Worm (Caenorhabditis elegans): Measurements from ENCODE around the gene F52H3.11.

DNA sequence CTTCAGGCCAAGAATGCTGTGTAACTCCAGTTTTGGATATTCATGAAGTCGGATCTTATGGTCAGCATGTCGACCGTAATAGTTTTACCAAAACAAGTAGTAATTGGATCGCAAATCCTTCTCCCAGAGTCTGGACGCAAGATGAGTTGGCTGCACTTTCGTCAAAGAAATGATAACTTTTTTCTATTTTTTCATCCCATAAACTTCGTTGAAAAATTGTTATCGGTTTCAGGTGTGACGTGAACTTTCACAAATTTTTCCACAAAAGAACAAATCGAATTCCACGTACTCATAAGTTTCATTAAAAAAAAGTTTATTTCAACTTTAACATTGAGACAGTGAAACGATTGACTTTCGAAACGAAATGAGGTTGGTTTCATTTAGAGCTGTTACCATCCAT lies 37.0 kb downstream of the F52H3.11 start, which contains the start of gene ZK892.5:
- TF ChIP-seq pha-4 (tag; optimal IDR thresholded peaks at IDR 0.05) (no peak), nhr-28 (tag; optimal IDR thresholded peaks at IDR 0.05) (no peak), lsy-2 (tag; optimal IDR thresholded peaks at IDR 0.05) (no peak), mep-1 (tag; optimal IDR thresholded peaks at IDR 0.05) (no peak), blmp-1 (tag; optimal IDR thresholded peaks at IDR 0.05) (no peak), nhr-76 (tag; optimal IDR thresholded peaks at IDR 0.05) (no peak), unc-62 (GFP tag; optimal IDR thresholded peaks at IDR 0.05) (no peak), ces-1 (GFP tag; optimal IDR thresholded peaks at IDR 0.05) (no peak), cnd-1 (tag; optimal IDR thresholded peaks at IDR 0.05) (no peak), ztf-11 (tag; optimal IDR thresholded peaks at IDR 0.05) (no peak), lin-13 (tag; optimal IDR thresholded peaks at IDR 0.05) (no peak), tbx-8 (GFP tag; optimal IDR thresholded peaks at IDR 0.05) (no peak)
